Fruit fly (Drosophila melanogaster): ENCODE data around the gene Ir85a.

dm6 chr3R:8805388-8805852 lies 10.9 kb downstream of the Ir85a start, which contains the start of gene CG9839:
- TF ChIP-seq dl (GFP tag; optimal IDR thresholded peaks at IDR 0.05; ENCODE audit: insufficient read depth in 1 of 2, partially characterized antibody in 2 of 2) (no peak), Dfd (GFP tag; optimal IDR thresholded peaks at IDR 0.05) (no peak), Mio (GFP tag; optimal IDR thresholded peaks at IDR 0.05) (no peak), pan (optimal IDR thresholded peaks at IDR 0.05) (no peak), Rel (GFP tag; optimal IDR thresholded peaks at IDR 0.05) (no peak), Rel (tag; optimal IDR thresholded peaks at IDR 0.05) (no peak), Hnf4 (GFP tag; optimal IDR thresholded peaks at IDR 0.05) (no peak), ey (GFP tag; optimal IDR thresholded peaks at IDR 0.05) (no peak), psq (GFP tag; optimal IDR thresholded peaks at IDR 0.05) (no peak), usp (GFP tag; optimal IDR thresholded peaks at IDR 0.05) (no peak), woc (GFP tag; optimal IDR thresholded peaks at IDR 0.05) (no peak), lola (GFP tag; optimal IDR thresholded peaks at IDR 0.05) (no peak)

All from whole organism, wandering third instar larva.